Fruit fly (Drosophila melanogaster): ENCODE results near the gene CG9386.
A peak's percentile ranks its signal among the peaks of the same experiment; 100 is the strongest.

The CG9386 gene

dm6 chr3R:9586663-9587248 lies 31.5 kb upstream of the CG9386 start, which contains the start of gene P58IPK (continued):
- peak; percentile 80 for TF ChIP-seq E2f2 (GFP tag; IDR thresholded peaks at IDR 0.05)
- peak; percentile 95 for TF ChIP-seq bbx (GFP tag; IDR thresholded peaks at IDR 0.05; ENCODE audit: partially characterized antibody)
- TF ChIP-seq fu2 (GFP tag; optimal IDR thresholded peaks at IDR 0.05): peak; percentile 56
- TF ChIP-seq CG9727 (GFP tag; optimal IDR thresholded peaks at IDR 0.05): peak; percentile 48
- TF ChIP-seq Lim3 (GFP tag; IDR thresholded peaks at IDR 0.05): no peak
- TF ChIP-seq CG7928 (GFP tag; optimal IDR thresholded peaks at IDR 0.05): peak; percentile 44
- no peak for TF ChIP-seq CG5953 (GFP tag; IDR thresholded peaks at IDR 0.05)
- TF ChIP-seq ind (GFP tag; optimal IDR thresholded peaks at IDR 0.05): peak; percentile 72
- TF ChIP-seq salm (tag; optimal IDR thresholded peaks at IDR 0.05): no peak
- no peak for TF ChIP-seq cwo (GFP tag; optimal IDR thresholded peaks at IDR 0.05)
- TF ChIP-seq ap (GFP tag; IDR thresholded peaks at IDR 0.05): 0 out of 2 replicates have a peak, but pooled peaks have one; percentile 9
- peak; percentile 97 for TF ChIP-seq amos (GFP tag; IDR thresholded peaks at IDR 0.05; ENCODE audit: partially characterized antibody)
- peak; percentile 59; the same call in 1 of the 3 replicates for TF ChIP-seq CG3726 (GFP tag; IDR thresholded peaks at IDR 0.05)
- no peak for TF ChIP-seq CG2678 (tag; optimal IDR thresholded peaks at IDR 0.05)
- no peak; the same call in 1 of the 2 replicates for TF ChIP-seq chm (GFP tag; IDR thresholded peaks at IDR 0.05)
- TF ChIP-seq CG14965 (GFP tag; optimal IDR thresholded peaks at IDR 0.05; ENCODE audit: borderline replicate concordance): no peak
- peak; percentile 96 for TF ChIP-seq inv (GFP tag; IDR thresholded peaks at IDR 0.05; ENCODE audit: partially characterized antibody)
- TF ChIP-seq Tbp (GFP tag; optimal IDR thresholded peaks at IDR 0.05): no peak
- peak; percentile 96 for TF ChIP-seq CG6791 (GFP tag; IDR thresholded peaks at IDR 0.05; ENCODE audit: partially characterized antibody)
- TF ChIP-seq tup (GFP tag; optimal IDR thresholded peaks at IDR 0.05): no peak
- peak; percentile 44 for TF ChIP-seq CG18476 (GFP tag; optimal IDR thresholded peaks at IDR 0.05)
- no peak for TF ChIP-seq gsb-n (tag; optimal IDR thresholded peaks at IDR 0.05)
- TF ChIP-seq twi (tag; optimal IDR thresholded peaks at IDR 0.05): peak; percentile 31
- TF ChIP-seq CG14014 (GFP tag; IDR thresholded peaks at IDR 0.05): peak; percentile 56
- TF ChIP-seq Antp (GFP tag; optimal IDR thresholded peaks at IDR 0.05): peak; percentile 77
- peak; percentile 74 for TF ChIP-seq nerfin-2 (GFP tag; IDR thresholded peaks at IDR 0.05; ENCODE audit: partially characterized antibody)
- TF ChIP-seq pfk (GFP tag; optimal IDR thresholded peaks at IDR 0.05): no peak
- TF ChIP-seq D19A (tag; optimal IDR thresholded peaks at IDR 0.05): no peak
- TF ChIP-seq Deaf1 (tag; optimal IDR thresholded peaks at IDR 0.05): no peak
- peak; percentile 91 for TF ChIP-seq HmgZ (tag; optimal IDR thresholded peaks at IDR 0.05)
- TF ChIP-seq Usf (GFP tag; optimal IDR thresholded peaks at IDR 0.05): peak; percentile 17
- peak; percentile 19 for TF ChIP-seq ewg (GFP tag; optimal IDR thresholded peaks at IDR 0.05)
- TF ChIP-seq CG3995 (GFP tag; optimal IDR thresholded peaks at IDR 0.05): peak; percentile 100
- TF ChIP-seq CG10321 (GFP tag; IDR thresholded peaks at IDR 0.05): no peak
- TF ChIP-seq ranshi (GFP tag; IDR thresholded peaks at IDR 0.05): peak; percentile 59
- peak; percentile 92 for TF ChIP-seq pzg (GFP tag; optimal IDR thresholded peaks at IDR 0.05)
- TF ChIP-seq dpn (GFP tag; optimal IDR thresholded peaks at IDR 0.05): peak; percentile 75 to 79
- no peak for TF ChIP-seq CG8478 (optimal IDR thresholded peaks at IDR 0.05)
- peak; percentile 53 for TF ChIP-seq Abd-B (GFP tag; optimal IDR thresholded peaks at IDR 0.05)
- peak; percentile 76 for TF ChIP-seq jumu (GFP tag; optimal IDR thresholded peaks at IDR 0.05)
- TF ChIP-seq HLH3B (GFP tag; IDR thresholded peaks at IDR 0.05): peak; percentile 29; the same call in 1 of the 2 replicates
- TF ChIP-seq CG8944 (GFP tag; optimal IDR thresholded peaks at IDR 0.05): peak; percentile 65
- TF ChIP-seq Dbx (GFP tag; IDR thresholded peaks at IDR 0.05): peak; percentile 65
- TF ChIP-seq CG2889 (GFP tag; IDR thresholded peaks at IDR 0.05): no peak
- TF ChIP-seq dm (GFP tag; optimal IDR thresholded peaks at IDR 0.05): peak; percentile 68
- peak; percentile 76; the same call in 2 of the 3 replicates for TF ChIP-seq mld (GFP tag; IDR thresholded peaks at IDR 0.05; ENCODE audit: partially characterized antibody)
- peak; percentile 65 for TF ChIP-seq CG18011 (GFP tag; optimal IDR thresholded peaks at IDR 0.05)
- TF ChIP-seq CG4360 (GFP tag; IDR thresholded peaks at IDR 0.05): no peak
- TF ChIP-seq Nf-YB (GFP tag; optimal IDR thresholded peaks at IDR 0.05): peak; percentile 27
- TF ChIP-seq chn (GFP tag; optimal IDR thresholded peaks at IDR 0.05): peak; percentile 66

Data from whole organism, embryonic.